Worm (Caenorhabditis elegans): ENCODE measurements around the gene F08D12.12.
A peak's percentile ranks its signal among the peaks of the same experiment; 100 is the strongest.

F08D12.12 gene

ce11 chrII:2804245-2804644 is 17.4 kb upstream of the F08D12.12 start (continued):
- TF ChIP-seq efl-1 (optimal IDR thresholded peaks at IDR 0.05) (peak; percentile 34 to 51), efl-1 (GFP tag; optimal IDR thresholded peaks at IDR 0.05 in 1 of 2) (no peak), ceh-63 (GFP tag; optimal IDR thresholded peaks at IDR 0.05) (no peak), nhr-90 (tag; optimal IDR thresholded peaks at IDR 0.05; ENCODE audit: poor library complexity) (no peak), grh-1 (GFP tag; IDR thresholded peaks at IDR 0.05) (no peak), lin-15B (tag; optimal IDR thresholded peaks at IDR 0.05) (no peak), nhr-76 (tag; optimal IDR thresholded peaks at IDR 0.05) (no peak), egl-13 (tag; optimal IDR thresholded peaks at IDR 0.05) (no peak), lir-3 (tag; optimal IDR thresholded peaks at IDR 0.05; ENCODE audit: poor library complexity) (no peak), sox-4 (tag; optimal IDR thresholded peaks at IDR 0.05) (no peak), jun-1 (tag; optimal IDR thresholded peaks at IDR 0.05) (no peak), elt-2 (tag; optimal IDR thresholded peaks at IDR 0.05) (no peak), nhr-19 (GFP tag; conservative IDR thresholded peaks at IDR 0.05) (no peak), dpl-1 (GFP tag; optimal IDR thresholded peaks at IDR 0.05) (peak in 1 of 3 experiments; percentile 13), unc-86 (tag; optimal IDR thresholded peaks at IDR 0.05) (no peak)

- peak; percentile 90 for TF ChIP-seq elt-2 (tag; optimal IDR thresholded peaks at IDR 0.05)
- no peak for TF ChIP-seq egl-27 (tag; optimal IDR thresholded peaks at IDR 0.05)
- no peak for TF ChIP-seq vab-15 (tag; optimal IDR thresholded peaks at IDR 0.05)
- no peak for TF ChIP-seq ama-1 (optimal IDR thresholded peaks at IDR 0.05)
- no peak for TF ChIP-seq rnt-1 (tag; optimal IDR thresholded peaks at IDR 0.05)
- TF ChIP-seq ceh-8 (GFP tag; optimal IDR thresholded peaks at IDR 0.05), result no peak
- TF ChIP-seq fkh-10 (GFP tag; optimal IDR thresholded peaks at IDR 0.05), result no peak
- TF ChIP-seq mep-1 (tag; optimal IDR thresholded peaks at IDR 0.05), result no peak
- peak in 1 of 2 experiments; percentile 46 for TF ChIP-seq lin-35 (GFP tag; optimal IDR thresholded peaks at IDR 0.05)
- TF ChIP-seq blmp-1 (tag; optimal IDR thresholded peaks at IDR 0.05), result peak; percentile 50
- no peak for TF ChIP-seq nhr-76 (tag; optimal IDR thresholded peaks at IDR 0.05)
- no peak for TF ChIP-seq skn-1 (tag; optimal IDR thresholded peaks at IDR 0.05)
- TF ChIP-seq elt-3 (tag; optimal IDR thresholded peaks at IDR 0.05), result peak in 4 of 6 experiments; percentile 11 to 87 (median 68)
- TF ChIP-seq ztf-4 (tag; optimal IDR thresholded peaks at IDR 0.05), result no peak
- peak; percentile 40 for TF ChIP-seq nhr-20 (tag; optimal IDR thresholded peaks at IDR 0.05)
- TF ChIP-seq nhr-19 (GFP tag; conservative IDR thresholded peaks at IDR 0.05), result 0 out of 2 replicates have a peak, but pooled peaks have one; percentile 5
- TF ChIP-seq unc-30 (tag; optimal IDR thresholded peaks at IDR 0.05), result no peak
- TF ChIP-seq sptf-1 (tag; optimal IDR thresholded peaks at IDR 0.05), result no peak
- TF ChIP-seq hlh-17 (GFP tag; optimal IDR thresholded peaks at IDR 0.05; ENCODE audit: borderline replicate concordance), result no peak
- peak; percentile 31 for TF ChIP-seq nhr-90 (tag; optimal IDR thresholded peaks at IDR 0.05; ENCODE audit: poor library complexity)
- no peak for TF ChIP-seq nhr-28 (tag; optimal IDR thresholded peaks at IDR 0.05)
- TF ChIP-seq tbx-2 (tag; optimal IDR thresholded peaks at IDR 0.05), result no peak
- TF ChIP-seq mab-9 (GFP tag; IDR thresholded peaks at IDR 0.05), result no peak
- TF ChIP-seq sox-4 (tag; optimal IDR thresholded peaks at IDR 0.05), result no peak
- peak; percentile 48 for TF ChIP-seq lin-14 (GFP tag; optimal IDR thresholded peaks at IDR 0.05)
- peak; percentile 66 for TF ChIP-seq nhr-85 (tag)
- TF ChIP-seq ceh-82 (tag; optimal IDR thresholded peaks at IDR 0.05), result no peak
- no peak for TF ChIP-seq efl-1 (optimal IDR thresholded peaks at IDR 0.05)
- no peak for TF ChIP-seq efl-1 (GFP tag; optimal IDR thresholded peaks at IDR 0.05 in 1 of 2)
- TF ChIP-seq nhr-71 (tag; optimal IDR thresholded peaks at IDR 0.05), result peak; percentile 38
- TF ChIP-seq hlh-4 (tag; optimal IDR thresholded peaks at IDR 0.05), result no peak
- peak; percentile 24 for TF ChIP-seq snu-23 (GFP tag; optimal IDR thresholded peaks at IDR 0.05)
- peak in 1 of 2 experiments; percentile 49 for TF ChIP-seq mdl-1 (tag; optimal IDR thresholded peaks at IDR 0.05)
Measured at ce11 chrII:2802804-2803586, 16.1 kb upstream of the F08D12.12 start.
